Fruit fly (Drosophila melanogaster) whole organism, prepupa: ENCODE results near the gene CG9674.

ENCODE experiments used
- CG10669 ChIP-seq: fragments of 200-800 bp; sonication (Bioruptor generic); optimal IDR thresholded peaks from 3 replicates; lab custom pipeline; 2018; ENCODE audit warnings: missing biosample characterization, mild to moderate bottlenecking, missing genetic modification characterization, moderate library complexity
- CG11294 ChIP-seq: fragments of 200-800 bp; sonication (Bioruptor generic); IDR thresholded peaks from 2 replicates; pipeline ENCODE4 v1.3.6; 2022; ENCODE audit warnings: missing biosample characterization, missing genetic modification characterization
- CG11762 ChIP-seq: fragments of 200-800 bp; sonication (Bioruptor generic); optimal IDR thresholded peaks from 3 replicates; lab custom pipeline; 2016; ENCODE audit warnings: missing biosample characterization, missing genetic modification characterization; ENCODE audit not compliant: insufficient read depth
- CG11902 ChIP-seq: fragments of 200-800 bp; sonication (Bioruptor generic); optimal IDR thresholded peaks from 3 replicates; lab custom pipeline; 2016; ENCODE audit warnings: missing biosample characterization, missing genetic modification characterization
- CG15336 ChIP-seq: fragments of 200-800 bp; sonication (Bioruptor generic); IDR thresholded peaks from 2 replicates; pipeline ENCODE4 v1.3.6; 2022; ENCODE audit warnings: missing biosample characterization, missing genetic modification characterization
- CG1621 ChIP-seq: fragments of 200-800 bp; sonication (Bioruptor generic); optimal IDR thresholded peaks from 3 replicates; lab custom pipeline; 2018; ENCODE audit warnings: missing biosample characterization, mild to moderate bottlenecking, missing genetic modification characterization
- CG16779 ChIP-seq: fragments of 200-800 bp; sonication (Bioruptor generic); optimal IDR thresholded peaks from 3 replicates; lab custom pipeline; 2017; ENCODE audit warnings: missing biosample characterization, mild to moderate bottlenecking, missing genetic modification characterization
- CG3032 ChIP-seq: fragments of 200-800 bp; optimal IDR thresholded peaks from 2 replicates; lab custom pipeline; 2019; ENCODE audit warnings: missing biosample characterization, mild to moderate bottlenecking, missing genetic modification characterization, moderate library complexity
- CG32006 ChIP-seq: fragments of 200-800 bp; sonication (Bioruptor generic); optimal IDR thresholded peaks from 3 replicates; lab custom pipeline; 2017; ENCODE audit warnings: missing biosample characterization, mild to moderate bottlenecking, missing genetic modification characterization
- CG34406 ChIP-seq: fragments of 200-800 bp; sonication (Bioruptor generic); optimal IDR thresholded peaks from 3 replicates; lab custom pipeline; 2016; ENCODE audit warnings: missing biosample characterization, missing genetic modification characterization
- CG3919 ChIP-seq: fragments of 200-800 bp; sonication (Bioruptor generic); optimal IDR thresholded peaks from 3 replicates; lab custom pipeline; 2016; ENCODE audit warnings: missing biosample characterization, missing genetic modification characterization
- CG4318 ChIP-seq: fragments of 200-800 bp; sonication (Bioruptor generic); optimal IDR thresholded peaks from 3 replicates; lab custom pipeline; 2017; ENCODE audit warnings: missing biosample characterization, mild to moderate bottlenecking, missing genetic modification characterization
- CG6276 ChIP-seq: fragments of 200-800 bp; sonication (Bioruptor generic); optimal IDR thresholded peaks from 2 replicates; lab custom pipeline; 2017; ENCODE audit warnings: missing biosample characterization, mild to moderate bottlenecking, missing genetic modification characterization
- CG6792 ChIP-seq: fragments of 200-800 bp; sonication (Bioruptor generic); optimal IDR thresholded peaks from 3 replicates; lab custom pipeline; 2016; ENCODE audit warnings: missing biosample characterization, missing genetic modification characterization
- CG6854 ChIP-seq: fragments of 200-800 bp; sonication (Bioruptor generic); optimal IDR thresholded peaks from 2 replicates; lab custom pipeline; 2017; ENCODE audit warnings: missing biosample characterization, mild to moderate bottlenecking, missing genetic modification characterization
- CG7368 ChIP-seq: fragments of 200-800 bp; sonication (Bioruptor generic); optimal IDR thresholded peaks from 3 replicates; lab custom pipeline; 2016; ENCODE audit warnings: missing biosample characterization, missing genetic modification characterization
- CG8119 ChIP-seq: fragments of 200-800 bp; sonication (Bioruptor generic); IDR thresholded peaks from 3 replicates; pipeline ENCODE4 v1.3.6; 2022; ENCODE audit warnings: missing biosample characterization, missing genetic modification characterization
- CG8319 ChIP-seq: fragments of 200-800 bp; sonication (Bioruptor generic); optimal IDR thresholded peaks from 3 replicates; lab custom pipeline; 2016; ENCODE audit warnings: missing biosample characterization, missing genetic modification characterization
- CG8632 ChIP-seq: fragments of 200-800 bp; sonication (Bioruptor generic); optimal IDR thresholded peaks from 3 replicates; lab custom pipeline; 2016; ENCODE audit warnings: missing biosample characterization, missing genetic modification characterization
- CG9139 ChIP-seq: fragments of 200-800 bp; sonication (Bioruptor generic); optimal IDR thresholded peaks from 3 replicates; lab custom pipeline; 2017; ENCODE audit warnings: missing biosample characterization, mild to moderate bottlenecking, missing genetic modification characterization
- Eip75B ChIP-seq: fragments of 200-800 bp; sonication (Bioruptor generic); optimal IDR thresholded peaks from 3 replicates; lab custom pipeline; 2016; ENCODE audit warnings: missing biosample characterization, missing genetic modification characterization
- Eip78C ChIP-seq: fragments of 200-800 bp; sonication (Bioruptor generic); peaks from one replicate; lab custom pipeline; 2016; ENCODE audit warnings: missing biosample characterization, missing genetic modification characterization
- Eip93F ChIP-seq: fragments of 200-800 bp; sonication (Bioruptor generic); optimal IDR thresholded peaks from 2 replicates; lab custom pipeline; 2016; ENCODE audit warnings: missing biosample characterization, mild to moderate bottlenecking, missing genetic modification characterization
- Ets21C ChIP-seq: fragments of 200-800 bp; sonication (Bioruptor generic); optimal IDR thresholded peaks from 3 replicates; lab custom pipeline; 2016; ENCODE audit warnings: missing biosample characterization, missing genetic modification characterization
- Ets96B ChIP-seq: fragments of 200-800 bp; optimal IDR thresholded peaks from 2 replicates; lab custom pipeline; 2019; ENCODE audit warnings: missing biosample characterization, mild to moderate bottlenecking, missing genetic modification characterization, moderate library complexity
- Gug ChIP-seq: fragments of 200-800 bp; sonication (Bioruptor generic); IDR thresholded peaks from 2 replicates; pipeline ENCODE4 v1.3.6; 2022; ENCODE audit warnings: missing biosample characterization, missing genetic modification characterization
- Hr38 ChIP-seq: sonication (Bioruptor generic); optimal IDR thresholded peaks from 2 replicates; lab custom pipeline; 2016; ENCODE audit warnings: missing biosample characterization, missing genetic modification characterization
- Hr39 ChIP-seq: fragments of 200-800 bp; sonication (Bioruptor generic); optimal IDR thresholded peaks from 2 replicates; lab custom pipeline; 2016; ENCODE audit warnings: missing biosample characterization, missing genetic modification characterization
- Hr4 ChIP-seq: fragments of 200-800 bp; sonication (Bioruptor generic); optimal IDR thresholded peaks from 3 replicates; lab custom pipeline; 2016; ENCODE audit warnings: missing biosample characterization, missing genetic modification characterization
- Lpt ChIP-seq: fragments of 200-800 bp; sonication (Bioruptor generic); optimal IDR thresholded peaks from 3 replicates; lab custom pipeline; 2016; ENCODE audit warnings: missing biosample characterization, missing genetic modification characterization
- Met ChIP-seq: fragments of 200-800 bp; sonication (Bioruptor generic); optimal IDR thresholded peaks from 3 replicates; lab custom pipeline; 2016; ENCODE audit warnings: missing biosample characterization, missing genetic modification characterization
- OdsH ChIP-seq: fragments of 200-800 bp; sonication (Bioruptor generic); optimal IDR thresholded peaks from 3 replicates; lab custom pipeline; 2016; ENCODE audit warnings: missing biosample characterization, missing genetic modification characterization
- Sox14 ChIP-seq: fragments of 200-800 bp; sonication (Bioruptor generic); optimal IDR thresholded peaks from 3 replicates; lab custom pipeline; 2016; ENCODE audit warnings: missing biosample characterization, missing genetic modification characterization
- achi ChIP-seq: fragments of 200-800 bp; sonication (Bioruptor generic); optimal IDR thresholded peaks from 3 replicates; lab custom pipeline; 2016; ENCODE audit warnings: missing biosample characterization, missing genetic modification characterization
- acj6 ChIP-seq: fragments of 200-800 bp; sonication (Bioruptor generic); optimal IDR thresholded peaks from 3 replicates; lab custom pipeline; 2016; ENCODE audit warnings: missing biosample characterization, missing genetic modification characterization
- dsx ChIP-seq: fragments of 200-800 bp; optimal IDR thresholded peaks from 3 replicates; lab custom pipeline; 2019; ENCODE audit warnings: missing biosample characterization, mild to moderate bottlenecking, missing genetic modification characterization, moderate library complexity; ENCODE audit not compliant: poor library complexity, severe bottlenecking
- eg ChIP-seq: fragments of 200-800 bp; sonication (Bioruptor generic); IDR thresholded peaks from 3 replicates; pipeline ENCODE4 v1.3.6; 2022; ENCODE audit warnings: missing biosample characterization, missing genetic modification characterization
- esn ChIP-seq: fragments of 200-800 bp; sonication (Bioruptor generic); optimal IDR thresholded peaks from 2 replicates; lab custom pipeline; 2016; ENCODE audit warnings: missing biosample characterization, mild to moderate bottlenecking, missing genetic modification characterization, moderate library complexity
- fd59A ChIP-seq: fragments of 200-800 bp; sonication (Bioruptor generic); optimal IDR thresholded peaks from 2 replicates; lab custom pipeline; 2017; ENCODE audit warnings: missing biosample characterization, mild to moderate bottlenecking, missing genetic modification characterization, missing genetic modification reagents
- fd85E ChIP-seq: fragments of 200-800 bp; sonication (Bioruptor generic); optimal IDR thresholded peaks from 3 replicates; lab custom pipeline; 2016; ENCODE audit warnings: missing biosample characterization, missing genetic modification characterization
- fkh ChIP-seq: fragments of 200-800 bp; sonication (Bioruptor generic); optimal IDR thresholded peaks from 3 replicates; lab custom pipeline; 2017; ENCODE audit warnings: missing biosample characterization, mild to moderate bottlenecking, missing genetic modification characterization, moderate library complexity
- net ChIP-seq: fragments of 200-800 bp; sonication (Bioruptor generic); optimal IDR thresholded peaks from 3 replicates; lab custom pipeline; 2016; ENCODE audit warnings: missing biosample characterization, missing genetic modification characterization
- pdm3 ChIP-seq: fragments of 200-800 bp; sonication (Bioruptor generic); optimal IDR thresholded peaks from 3 replicates; lab custom pipeline; 2016; ENCODE audit warnings: missing biosample characterization, missing genetic modification characterization
- salr ChIP-seq, 2 experiments: fragments of 200-800 bp; sonication (Bioruptor generic); optimal IDR thresholded peaks; 3 replicates each; lab custom pipeline; 2016 to 2018; ENCODE audit warnings: missing biosample characterization in 2 of 2, missing genetic modification characterization in 2 of 2, mild to moderate bottlenecking in 1 of 2
- spab ChIP-seq: fragments of 200-800 bp; sonication (Bioruptor generic); optimal IDR thresholded peaks from 2 replicates; lab custom pipeline; 2017; ENCODE audit warnings: missing biosample characterization, mild to moderate bottlenecking, missing genetic modification characterization, missing genetic modification reagents
- ss ChIP-seq, 2 experiments: fragments of 200-800 bp; sonication (Bioruptor generic); optimal IDR thresholded peaks; 2 replicates in 1 of 2; 3 replicates in 1 of 2; lab custom pipeline; 2017 to 2018; ENCODE audit warnings: mild to moderate bottlenecking in 2 of 2, missing biosample characterization in 2 of 2, missing genetic modification characterization in 2 of 2, moderate library complexity in 1 of 2
- svp ChIP-seq: fragments of 200-800 bp; sonication (Bioruptor generic); peaks from one replicate; lab custom pipeline; 2016; ENCODE audit warnings: missing biosample characterization, missing genetic modification characterization
- topi ChIP-seq: fragments of 200-800 bp; sonication (Bioruptor generic); optimal IDR thresholded peaks from 3 replicates; lab custom pipeline; 2016; ENCODE audit warnings: missing biosample characterization, missing genetic modification characterization
- vri ChIP-seq: fragments of 200-800 bp; sonication (Bioruptor generic); optimal IDR thresholded peaks from 3 replicates; lab custom pipeline; 2016; ENCODE audit warnings: missing biosample characterization, mild to moderate bottlenecking, missing genetic modification characterization

CG9674 gene

dm6 chr3L:16800026-16800425, 7.5 kb downstream of the CG9674 start (continued):
- no peak for TF ChIP-seq salr (GFP tag; optimal IDR thresholded peaks at IDR 0.05; lab: Kevin White, UChicago)
- TF ChIP-seq CG11294 (GFP tag; lab: Robert Waterston, UW), result peak; percentile 27; the same call in 1 of the 2 replicates
- TF ChIP-seq Hr39, result no peak
- TF ChIP-seq Ets21C, result no peak
- TF ChIP-seq CG8319 (GFP tag; lab: Kevin White, UChicago), result no peak
- TF ChIP-seq eg (GFP tag; lab: Robert Waterston, UW), result peak; percentile 62; the same call in 2 of the 3 replicates
- TF ChIP-seq CG8119 (GFP tag; lab: Robert Waterston, UW), result peak; percentile 41; the same call in 2 of the 3 replicates
- TF ChIP-seq CG34406 (GFP tag; lab: Kevin White, UChicago), result peak; percentile 12
- peak; percentile 7 for TF ChIP-seq dsx (GFP tag; lab: Kevin White, UChicago)
- TF ChIP-seq CG9139 (GFP tag; lab: Kevin White, UChicago), result peak; percentile 58
- TF ChIP-seq CG32006, result peak; percentile 1
- TF ChIP-seq esn (GFP tag; lab: Kevin White, UChicago), result peak; percentile 28
- no peak for TF ChIP-seq Hr38 (GFP tag; lab: Kevin White, UChicago)
- TF ChIP-seq Hr4, result no peak
- no peak for TF ChIP-seq acj6 (GFP tag; lab: Kevin White, UChicago)
- peak; percentile 53 for TF ChIP-seq CG6276 (GFP tag; lab: Kevin White, UChicago)
- peak; percentile 10 for TF ChIP-seq Lpt (GFP tag; lab: Kevin White, UChicago)
- peak; percentile 31 for TF ChIP-seq fd85E (GFP tag; lab: Kevin White, UChicago)
- no peak for TF ChIP-seq Sox14 (GFP tag; lab: Kevin White, UChicago)

dm6 chr3L:16796603-16797002, 10.9 kb downstream of the CG9674 start:
- TF ChIP-seq Gug (GFP tag; lab: Robert Waterston, UW) (peak; percentile 56), CG10669 (GFP tag; lab: Kevin White, UChicago) (no peak), CG11902 (GFP tag; lab: Kevin White, UChicago) (peak; percentile 47), CG34406 (GFP tag; lab: Kevin White, UChicago) (peak; percentile 77), Hr4 (peak; percentile 75), fd85E (GFP tag; lab: Kevin White, UChicago) (no peak), CG6854 (no peak), CG8319 (GFP tag; lab: Kevin White, UChicago) (peak; percentile 25), CG16779 (tag; lab: Kevin White, UChicago) (peak; percentile 8), CG1621 (tag; lab: Kevin White, UChicago) (no peak), CG8632 (GFP tag; lab: Kevin White, UChicago) (peak; percentile 71), Eip78C (GFP tag; lab: Kevin White, UChicago) (no peak), CG4318 (GFP tag; lab: Kevin White, UChicago) (no peak), CG7368 (GFP tag; lab: Kevin White, UChicago) (no peak), Sox14 (GFP tag; lab: Kevin White, UChicago) (peak; percentile 78), Ets96B (tag; lab: Kevin White, UChicago) (no peak), Lpt (GFP tag; lab: Kevin White, UChicago) (no peak), achi (GFP tag; lab: Kevin White, UChicago) (no peak), OdsH (GFP tag; lab: Kevin White, UChicago) (no peak), ss (GFP tag; optimal IDR thresholded peaks at IDR 0.05; lab: Kevin White, UChicago) (no peak), dsx (GFP tag; lab: Kevin White, UChicago) (no peak), topi (GFP tag; lab: Kevin White, UChicago) (no peak), Eip93F (GFP tag; lab: Kevin White, UChicago) (peak; percentile 5), CG6792 (GFP tag; lab: Kevin White, UChicago) (peak; percentile 73), svp (GFP tag; lab: Kevin White, UChicago) (peak; percentile 87), CG11294 (GFP tag; lab: Robert Waterston, UW) (0 out of 2 replicates have a peak, but pooled peaks have one; percentile 14), Hr38 (GFP tag; lab: Kevin White, UChicago) (no peak), spab (no peak), CG32006 (no peak), fd59A (peak; percentile 17), Met (GFP tag; lab: Kevin White, UChicago) (peak; percentile 83), CG15336 (GFP tag; lab: Robert Waterston, UW) (peak; percentile 81), net (GFP tag; lab: Kevin White, UChicago) (peak; percentile 82), fkh (GFP tag; lab: Kevin White, UChicago) (no peak), vri (GFP tag; lab: Kevin White, UChicago) (peak; percentile 83), CG3919 (GFP tag; lab: Kevin White, UChicago) (no peak), pdm3 (GFP tag; lab: Kevin White, UChicago) (peak; percentile 78), Eip75B (no peak), CG11762 (GFP tag; lab: Kevin White, UChicago) (peak; percentile 9), CG3032 (tag; lab: Kevin White, UChicago) (peak; percentile 33)
